Fruit fly (Drosophila melanogaster) whole organism, embryonic: ENCODE results near the gene CG11309.
A peak's percentile ranks its signal among the peaks of the same experiment; 100 is the strongest.

Experiments used
- Blimp-1 ChIP-seq: fragments of 200-800 bp; sonication (Bioruptor generic); optimal IDR thresholded peaks from 3 replicates; lab custom pipeline; 2018; ENCODE audit warnings: missing biosample characterization, missing genetic modification characterization, mild to moderate bottlenecking, moderate library complexity, missing genetic modification reagents
- CG10267 ChIP-seq: fragments of 200-800 bp; sonication (Bioruptor generic); optimal IDR thresholded peaks from 2 replicates; lab custom pipeline; 2018; ENCODE audit warnings: missing biosample characterization, mild to moderate bottlenecking, missing genetic modification characterization, moderate library complexity
- CG10274 ChIP-seq: fragments of 200-800 bp; sonication (Bioruptor generic); optimal IDR thresholded peaks from 3 replicates; lab custom pipeline; 2017; ENCODE audit warnings: missing biosample characterization, mild to moderate bottlenecking, missing genetic modification characterization
- CG11723 ChIP-seq: fragments of 200-800 bp; sonication (Bioruptor generic); optimal IDR thresholded peaks from 2 replicates; lab custom pipeline; 2017; ENCODE audit warnings: missing biosample characterization, mild to moderate bottlenecking, missing genetic modification characterization
- CG15696 ChIP-seq: fragments of 200-800 bp; sonication (Bioruptor generic); optimal IDR thresholded peaks from 2 replicates; lab custom pipeline; 2019; ENCODE audit warnings: missing biosample characterization, mild to moderate bottlenecking, missing genetic modification characterization, moderate library complexity
- CG16863 ChIP-seq: fragments of 200-800 bp; sonication (Bioruptor generic); optimal IDR thresholded peaks from 3 replicates; lab custom pipeline; 2016; ENCODE audit warnings: missing biosample characterization, missing genetic modification characterization
- CG17186 ChIP-seq: fragments of 200-800 bp; sonication (Bioruptor generic); optimal IDR thresholded peaks from 3 replicates; lab custom pipeline; 2017; ENCODE audit warnings: missing biosample characterization, missing genetic modification reagents, missing genetic modification characterization
- CG17359 ChIP-seq: fragments of 200-800 bp; sonication (Bioruptor generic); optimal IDR thresholded peaks from 3 replicates; lab custom pipeline; 2018; ENCODE audit warnings: missing biosample characterization, mild to moderate bottlenecking, missing genetic modification characterization, moderate library complexity
- CG18011 ChIP-seq: fragments of 200-800 bp; sonication (Bioruptor generic); optimal IDR thresholded peaks from 2 replicates; lab custom pipeline; 2017; ENCODE audit warnings: missing biosample characterization, missing genetic modification characterization, mild to moderate bottlenecking, moderate library complexity, missing genotype
- CG18764 ChIP-seq: fragments of 200-800 bp; sonication (Bioruptor generic); optimal IDR thresholded peaks from 3 replicates; lab custom pipeline; 2016; ENCODE audit warnings: missing biosample characterization, missing genetic modification characterization
- CG2889 ChIP-seq: fragments of 200-800 bp; sonication (Bioruptor generic); IDR thresholded peaks from 3 replicates; pipeline ENCODE4 v1.3.6; 2022; ENCODE audit warnings: missing biosample characterization, missing genetic modification characterization
- CG3281 ChIP-seq: fragments of 200-800 bp; sonication (Bioruptor generic); optimal IDR thresholded peaks from 3 replicates; lab custom pipeline; 2017; ENCODE audit warnings: missing biosample characterization, mild to moderate bottlenecking, missing genetic modification characterization
- CG33213 ChIP-seq: fragments of 200-800 bp; sonication (Bioruptor generic); optimal IDR thresholded peaks from 3 replicates; lab custom pipeline; 2016; ENCODE audit warnings: missing biosample characterization, missing genetic modification characterization
- CG6683 ChIP-seq: fragments of 200-800 bp; sonication (Bioruptor generic); optimal IDR thresholded peaks from 2 replicates; lab custom pipeline; 2017; ENCODE audit warnings: missing biosample characterization, mild to moderate bottlenecking, missing genetic modification characterization, missing genetic modification reagents
- CG7839 ChIP-seq: fragments of 200-800 bp; sonication (Bioruptor generic); optimal IDR thresholded peaks from 3 replicates; lab custom pipeline; 2018; ENCODE audit warnings: missing biosample characterization, mild to moderate bottlenecking, missing genetic modification characterization, moderate library complexity
- D19A ChIP-seq: fragments of 200-800 bp; optimal IDR thresholded peaks from 3 replicates; lab custom pipeline; 2019; ENCODE audit warnings: missing biosample characterization, mild to moderate bottlenecking, missing genetic modification characterization, moderate library complexity
- Deaf1 ChIP-seq: fragments of 200-800 bp; optimal IDR thresholded peaks from 3 replicates; lab custom pipeline; 2019; ENCODE audit warnings: missing biosample characterization, mild to moderate bottlenecking, missing genetic modification characterization, moderate library complexity
- ERR ChIP-seq: fragments of 200-800 bp; sonication (Bioruptor generic); optimal IDR thresholded peaks from 2 replicates; lab custom pipeline; 2016; ENCODE audit warnings: missing biosample characterization, missing genetic modification characterization
- Eip74EF ChIP-seq, 2 experiments: fragments of 200-800 bp in 1 of 2; fragments of >200 bp in 1 of 2; sonication (Bioruptor generic) in 1 of 2; optimal IDR thresholded peaks; 2 replicates each; lab custom pipeline; 2017 to 2019; ENCODE audit warnings: missing biosample characterization in 2 of 2, missing genetic modification characterization in 2 of 2, mild to moderate bottlenecking in 1 of 2, moderate library complexity in 1 of 2
- Ets65A ChIP-seq: fragments of 200-800 bp; sonication (Bioruptor generic); peaks from one replicate; lab custom pipeline; 2016; ENCODE audit warnings: missing biosample characterization, missing genetic modification characterization
- Gug ChIP-seq: fragments of 200-800 bp; sonication (Bioruptor generic); IDR thresholded peaks from 4 replicates; pipeline ENCODE4 v1.3.6; 2022; ENCODE audit warnings: missing biosample characterization, missing genetic modification characterization
- HLHmδ ChIP-seq: fragments of 200-800 bp; sonication (Bioruptor generic); optimal IDR thresholded peaks from 2 replicates; lab custom pipeline; 2018; ENCODE audit warnings: missing biosample characterization, mild to moderate bottlenecking, missing genetic modification characterization, moderate library complexity
- Mrtf ChIP-seq: fragments of 200-800 bp; sonication (Bioruptor generic); IDR thresholded peaks from 3 replicates; pipeline ENCODE4 v1.3.6; 2022; ENCODE audit warnings: missing biosample characterization, missing genetic modification characterization
- Ptx1 ChIP-seq: fragments of 200-800 bp; sonication (Bioruptor generic); IDR thresholded peaks from 2 replicates; pipeline ENCODE4 v1.3.6; 2022; ENCODE audit warnings: missing biosample characterization, missing genetic modification characterization
- Vsx1 ChIP-seq: fragments of 200-800 bp; sonication (Bioruptor generic); optimal IDR thresholded peaks from 2 replicates; lab custom pipeline; 2017; ENCODE audit warnings: missing biosample characterization, mild to moderate bottlenecking, missing genetic modification characterization, missing genetic modification reagents
- ab ChIP-seq: fragments of 200-800 bp; sonication (Bioruptor generic); optimal IDR thresholded peaks from 2 replicates; lab custom pipeline; 2016; ENCODE audit warnings: missing biosample characterization, missing genetic modification characterization
- al ChIP-seq: fragments of 200-800 bp; sonication (Bioruptor generic); IDR thresholded peaks from 2 replicates; pipeline ENCODE4 v1.3.6; 2022; ENCODE audit warnings: missing biosample characterization, missing genetic modification characterization
- ase ChIP-seq: fragments of 200-800 bp; sonication (Bioruptor generic); IDR thresholded peaks from 3 replicates; pipeline ENCODE4 v1.3.6; 2022; ENCODE audit warnings: missing biosample characterization, missing genetic modification characterization
- cad ChIP-seq: fragments of >200 bp; optimal IDR thresholded peaks from 2 replicates; lab custom pipeline; 2017; ENCODE audit warnings: missing biosample characterization, missing genetic modification characterization
- chm ChIP-seq: fragments of 200-800 bp; sonication (Bioruptor generic); IDR thresholded peaks from 2 replicates; pipeline ENCODE4 v1.3.6; 2022; ENCODE audit warnings: missing biosample characterization, missing genetic modification characterization
- dmrt99B ChIP-seq: fragments of 200-800 bp; sonication (Bioruptor generic); optimal IDR thresholded peaks from 2 replicates; lab custom pipeline; 2018; ENCODE audit warnings: missing biosample characterization, mild to moderate bottlenecking, missing genetic modification characterization, moderate library complexity
- gem ChIP-seq: fragments of 200-800 bp; sonication (Bioruptor generic); optimal IDR thresholded peaks from 2 replicates; lab custom pipeline; 2019; ENCODE audit warnings: missing biosample characterization, mild to moderate bottlenecking, missing genetic modification characterization, moderate library complexity
- gsb-n ChIP-seq: fragments of 200-800 bp; sonication (Bioruptor generic); optimal IDR thresholded peaks from 3 replicates; lab custom pipeline; 2018; ENCODE audit warnings: missing biosample characterization, mild to moderate bottlenecking, missing genetic modification characterization
- gt ChIP-seq: fragments of 200-800 bp; sonication (Bioruptor generic); IDR thresholded peaks from 2 replicates; pipeline ENCODE4 v1.3.6; 2022; ENCODE audit warnings: missing biosample characterization, missing genetic modification characterization
- ham ChIP-seq: fragments of 200-800 bp; sonication (Bioruptor generic); IDR thresholded peaks from 2 replicates; pipeline ENCODE4 v1.3.6; 2022; ENCODE audit warnings: missing biosample characterization, missing genetic modification characterization
- jing ChIP-seq: fragments of 200-800 bp; sonication (Bioruptor generic); optimal IDR thresholded peaks from 2 replicates; lab custom pipeline; 2018; ENCODE audit warnings: missing biosample characterization, mild to moderate bottlenecking, missing genetic modification characterization
- kay ChIP-seq: fragments of 200-800 bp; sonication (Bioruptor generic); optimal IDR thresholded peaks from 2 replicates; lab custom pipeline; 2016; ENCODE audit warnings: missing biosample characterization, missing genetic modification characterization
- lbe ChIP-seq: fragments of 200-800 bp; sonication (Bioruptor generic); optimal IDR thresholded peaks from 2 replicates; lab custom pipeline; 2016; ENCODE audit warnings: missing biosample characterization, mild to moderate bottlenecking, missing genetic modification characterization
- mirr ChIP-seq: fragments of 200-800 bp; sonication (Bioruptor generic); optimal IDR thresholded peaks from 3 replicates; lab custom pipeline; 2018; ENCODE audit warnings: missing biosample characterization, mild to moderate bottlenecking, missing genetic modification characterization
- nmo ChIP-seq: fragments of 200-800 bp; sonication (Bioruptor generic); optimal IDR thresholded peaks from 2 replicates; lab custom pipeline; 2018; ENCODE audit warnings: missing biosample characterization, mild to moderate bottlenecking, missing genetic modification characterization, moderate library complexity
- peb ChIP-seq: fragments of 200-800 bp; sonication (Bioruptor generic); IDR thresholded peaks from 2 replicates; pipeline ENCODE4 v1.3.6; 2022; ENCODE audit warnings: missing biosample characterization, missing genetic modification characterization
- phol ChIP-seq: fragments of 200-800 bp; sonication (Bioruptor generic); optimal IDR thresholded peaks from 3 replicates; lab custom pipeline; 2018; ENCODE audit warnings: missing biosample characterization, mild to moderate bottlenecking, missing genetic modification characterization, moderate library complexity
- pita ChIP-seq: fragments of 200-800 bp; sonication (Bioruptor generic); optimal IDR thresholded peaks from 2 replicates; lab custom pipeline; 2017; ENCODE audit warnings: missing biosample characterization, mild to moderate bottlenecking, missing genetic modification characterization
- pzg ChIP-seq: fragments of 200-800 bp; sonication (Bioruptor generic); optimal IDR thresholded peaks from 3 replicates; lab custom pipeline; 2018; ENCODE audit warnings: missing biosample characterization, mild to moderate bottlenecking, missing genetic modification characterization, moderate library complexity
- seq ChIP-seq: fragments of 200-800 bp; sonication (Bioruptor generic); IDR thresholded peaks from 2 replicates; pipeline ENCODE4 v1.3.6; 2022; ENCODE audit warnings: missing biosample characterization, missing genetic modification characterization
- slou ChIP-seq: fragments of 200-800 bp; sonication (Bioruptor generic); optimal IDR thresholded peaks from 3 replicates; lab custom pipeline; 2016; ENCODE audit warnings: missing biosample characterization, missing genetic modification characterization
- stwl ChIP-seq: fragments of 200-800 bp; sonication (Bioruptor generic); optimal IDR thresholded peaks from 3 replicates; lab custom pipeline; 2018; ENCODE audit warnings: missing biosample characterization, mild to moderate bottlenecking, missing genetic modification characterization, moderate library complexity
- toy ChIP-seq: fragments of 200-800 bp; sonication (Bioruptor generic); IDR thresholded peaks from 2 replicates; pipeline ENCODE4 v1.3.6; 2022; ENCODE audit warnings: missing biosample characterization, missing genetic modification characterization

The CG11309 gene

DNA sequence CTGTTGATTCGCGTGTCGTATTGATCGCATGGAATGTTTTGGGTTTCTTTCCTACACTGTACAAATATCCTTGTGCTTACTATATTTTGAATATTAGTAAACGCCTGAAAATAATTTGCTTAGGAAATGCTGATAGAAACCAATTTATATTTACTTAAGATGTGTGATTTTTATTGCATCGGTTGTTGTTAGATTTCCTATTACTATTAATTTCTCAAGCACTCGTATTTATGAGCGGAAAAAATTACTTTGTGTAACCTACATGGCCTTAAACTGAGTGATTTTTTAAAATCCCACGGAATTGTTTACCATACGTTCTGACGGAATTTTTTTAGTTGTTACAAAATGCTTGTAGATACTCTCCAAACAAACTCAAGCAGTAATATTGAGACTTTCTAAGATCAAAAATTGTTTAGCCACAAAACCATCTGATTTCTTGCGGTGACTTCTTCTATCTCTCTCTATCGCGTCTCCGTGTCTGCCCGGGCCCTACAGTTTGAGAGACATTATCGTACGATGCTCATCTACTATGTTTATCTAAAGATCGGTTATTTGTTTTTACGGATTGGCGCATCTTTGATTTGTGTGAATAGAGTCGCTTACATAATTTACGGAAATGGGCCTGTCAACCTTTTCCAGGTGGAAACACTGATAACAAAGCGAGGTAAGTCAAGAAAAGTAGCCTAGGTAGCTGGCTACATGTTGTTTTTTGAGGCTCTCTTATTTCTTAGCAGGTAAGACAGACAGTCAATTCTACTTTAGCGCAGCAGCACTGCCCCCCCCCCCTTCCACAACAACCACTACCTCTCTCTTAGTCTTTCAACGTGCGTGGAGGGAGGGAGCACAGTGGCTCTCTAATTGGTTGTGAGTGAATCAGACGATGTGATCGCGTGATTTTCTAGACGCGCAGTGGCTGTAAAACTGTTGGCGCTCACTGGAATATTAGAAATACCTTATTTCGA is 27.9 kb downstream of the CG11309 start (continued):
- TF ChIP-seq dmrt99B (tag; lab: Kevin White, UChicago) (peak; percentile 75), chm (peak; percentile 19; the same call in 1 of the 2 replicates), Vsx1 (GFP tag; lab: Kevin White, UChicago) (peak; percentile 55), CG17186 (no peak), CG10274 (GFP tag; lab: Kevin White, UChicago) (peak; percentile 11), Blimp-1 (peak; percentile 58), gsb-n (no peak), lbe (GFP tag; lab: Kevin White, UChicago) (no peak), seq (GFP tag; lab: Robert Waterston, UW) (0 out of 2 replicates have a peak, but pooled peaks have one; percentile 11), Eip74EF (GFP tag; optimal IDR thresholded peaks at IDR 0.05; lab: Kevin White, UChicago) (peak in 1 of 2 experiments; percentile 11), CG7839 (tag; lab: Kevin White, UChicago) (peak; percentile 81), CG2889 (GFP tag; lab: Robert Waterston, UW) (no peak), CG6683 (GFP tag; lab: Kevin White, UChicago) (no peak), pita (GFP tag; lab: Kevin White, UChicago) (no peak), CG11723 (GFP tag; lab: Kevin White, UChicago) (peak; percentile 50), stwl (tag; lab: Kevin White, UChicago) (no peak), Deaf1 (peak; percentile 18), mirr (GFP tag; lab: Kevin White, UChicago) (peak; percentile 18), gt (GFP tag; lab: Robert Waterston, UW) (no peak), peb (GFP tag; lab: Robert Waterston, UW) (no peak), CG16863 (GFP tag; lab: Kevin White, UChicago) (peak; percentile 57), ERR (GFP tag; lab: Kevin White, UChicago) (no peak), ham (GFP tag; lab: Robert Waterston, UW) (no peak), kay (GFP tag; lab: Kevin White, UChicago) (peak; percentile 53), HLHmδ (GFP tag; lab: Kevin White, UChicago) (no peak), Mrtf (0 out of 3 replicates have a peak, but pooled peaks have one; percentile 30), CG15696 (tag; lab: Kevin White, UChicago) (peak; percentile 69), jing (GFP tag; lab: Kevin White, UChicago) (peak; percentile 50), toy (GFP tag; lab: Robert Waterston, UW) (no peak), CG18011 (GFP tag; lab: Kevin White, UChicago) (peak; percentile 2), Ets65A (peak; percentile 90), slou (GFP tag; lab: Kevin White, UChicago) (no peak), phol (tag; lab: Kevin White, UChicago) (peak; percentile 79), ase (GFP tag; lab: Robert Waterston, UW) (0 out of 3 replicates have a peak, but pooled peaks have one; percentile 10), CG3281 (peak; percentile 59), al (GFP tag; lab: Robert Waterston, UW) (peak; percentile 19; the same call in 1 of the 2 replicates), CG33213 (GFP tag; lab: Kevin White, UChicago) (peak; percentile 44), ab (GFP tag; lab: Kevin White, UChicago) (no peak), nmo (GFP tag; lab: Kevin White, UChicago) (peak; percentile 82), Ptx1 (peak; percentile 60), CG10267 (tag; lab: Kevin White, UChicago) (peak; percentile 64), Gug (GFP tag; lab: Robert Waterston, UW) (0 out of 4 replicates have a peak, but pooled peaks have one; percentile 5), CG18764 (GFP tag; lab: Kevin White, UChicago) (no peak), CG17359 (tag; lab: Kevin White, UChicago) (peak; percentile 48), cad (GFP tag; lab: Kevin White, UChicago) (peak; percentile 75), gem (tag; lab: Kevin White, UChicago) (peak; percentile 83), pzg (GFP tag; lab: Kevin White, UChicago) (no peak), D19A (tag; lab: Kevin White, UChicago) (peak; percentile 53)
